Worm (Caenorhabditis elegans): Measurements from ENCODE around the gene K08D12.4.

DNA sequence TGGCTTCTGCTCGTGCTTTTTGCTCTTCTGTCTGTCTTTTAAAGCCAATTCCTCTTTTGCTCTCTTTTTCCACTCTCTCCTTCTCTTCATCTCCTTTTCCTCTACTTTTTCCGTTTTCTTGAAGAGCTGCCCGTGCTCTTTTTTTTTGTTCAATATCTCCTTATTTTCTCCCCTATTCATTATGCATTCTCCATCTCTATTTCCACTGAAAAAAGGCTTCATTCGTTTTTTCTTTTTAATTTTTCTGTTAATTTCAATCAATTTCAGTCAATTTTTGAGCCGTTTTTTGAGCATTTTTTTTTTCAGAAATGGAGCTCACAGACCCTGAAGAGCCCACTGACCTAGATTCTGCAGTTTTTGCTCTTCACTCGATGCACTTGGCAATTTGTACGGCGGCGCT lies 34.7 kb upstream of the K08D12.4 start, which contains the start of gene Y41D4B.1:
- TF ChIP-seq cog-1 (tag; optimal IDR thresholded peaks at IDR 0.05) (no peak), flt-1 (GFP tag; IDR thresholded peaks at IDR 0.05) (no peak), T22C8.4 (GFP tag; IDR thresholded peaks at IDR 0.05) (no peak), ztf-23 (GFP tag; IDR thresholded peaks at IDR 0.05) (no peak), ztf-29 (GFP tag; IDR thresholded peaks at IDR 0.05) (no peak)

Measured in whole organism, midembryonic.